Worm (Caenorhabditis elegans) whole organism, dauer: ENCODE results near the gene dld-1.

Experiments
- unc-62 ChIP-seq: sonication (generic microtip); optimal IDR thresholded peaks from 2 replicates; lab custom pipeline; 2017; ENCODE audit warnings: missing biosample characterization, missing genetic modification reagents, missing genetic modification characterization

dld-1 gene

ce11 chrIV:14495474-14495873 is 31.2 kb downstream of the dld-1 start:
- no peak for TF ChIP-seq unc-62 (GFP tag; lab: Kevin White, UChicago)

- no peak for TF ChIP-seq unc-62 (GFP tag; lab: Kevin White, UChicago)
Measured at ce11 chrIV:14496494-14496893, 32.2 kb downstream of the dld-1 start.

ce11 chrIV:14505066-14505465 is 40.7 kb downstream of the dld-1 start, which contains the start of gene tag-273:
tag-273 (minus strand) TSS chrIV:14505166.
- no peak for TF ChIP-seq unc-62 (GFP tag; lab: Kevin White, UChicago)

DNA sequence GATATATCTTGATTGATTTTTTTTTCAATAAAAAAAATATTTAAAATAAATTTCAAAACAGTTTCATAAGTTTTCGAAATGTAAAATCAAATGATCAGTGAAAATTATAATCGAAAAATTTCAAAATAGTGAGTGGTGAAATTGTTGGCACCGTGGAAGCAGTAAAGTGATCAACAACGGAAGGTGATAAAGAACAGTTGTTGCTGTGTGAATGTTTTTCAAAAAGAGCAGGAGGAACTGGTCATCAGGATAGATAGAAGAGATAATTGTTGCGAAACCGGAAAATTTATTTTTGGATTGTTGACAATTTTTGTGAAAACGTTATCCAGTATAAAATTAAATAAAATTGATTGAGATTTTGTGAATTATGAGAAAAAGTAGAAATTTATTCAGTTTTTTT is 41.7 kb downstream of the dld-1 start:
- no peak for TF ChIP-seq unc-62 (GFP tag; lab: Kevin White, UChicago)

ce11 chrIV:14506995-14507394 is 42.7 kb downstream of the dld-1 start:
- TF ChIP-seq unc-62 (GFP tag; lab: Kevin White, UChicago) = no peak

- TF ChIP-seq unc-62 (GFP tag; lab: Kevin White, UChicago) = no peak
Measured at ce11 chrIV:14512405-14512804, 48.1 kb downstream of the dld-1 start, which contains the start of gene Y57G11A.5. Y57G11A.5 (minus strand) TSS chrIV:14512505.

ce11 chrIV:14515162-14515561 is 50.8 kb downstream of the dld-1 start:
- TF ChIP-seq unc-62 (GFP tag; lab: Kevin White, UChicago) = no peak
